Worm (Caenorhabditis elegans) whole organism, mixed stage, embryonic: ENCODE results near the gene Y45G5AM.4.

Source experiments
- ceh-43 ChIP-seq: fragments of 200-800 bp; sonication (Bioruptor generic); optimal IDR thresholded peaks from 2 replicates; lab custom pipeline; 2018; ENCODE audit warnings: mild to moderate bottlenecking, missing genetic modification characterization, moderate library complexity, missing compliant biosample characterization
- flh-1 ChIP-seq: fragments of 200-800 bp; sonication (Bioruptor generic); optimal IDR thresholded peaks from 2 replicates; lab custom pipeline; 2018; ENCODE audit warnings: mild to moderate bottlenecking, missing genetic modification characterization, moderate library complexity, missing compliant biosample characterization
- hlh-1 ChIP-seq: fragments of 150-350 bp; optimal IDR thresholded peaks from 2 replicates; lab custom pipeline; 2014; ENCODE audit warnings: missing biosample characterization, missing genetic modification reagents, missing genetic modification characterization
- lin-32 ChIP-seq: fragments of 200-800 bp; sonication (Bioruptor generic); optimal IDR thresholded peaks from 2 replicates; lab custom pipeline; 2018; ENCODE audit warnings: mild to moderate bottlenecking, missing genetic modification characterization, missing compliant biosample characterization
- nhr-237 ChIP-seq: fragments of 150-350 bp; optimal IDR thresholded peaks from 2 replicates; lab custom pipeline; 2014; ENCODE audit warnings: missing biosample characterization, missing genetic modification characterization
- sem-2 ChIP-seq: fragments of 200-800 bp; sonication (Bioruptor generic); optimal IDR thresholded peaks from 2 replicates; lab custom pipeline; 2018; ENCODE audit warnings: mild to moderate bottlenecking, missing genetic modification characterization, missing compliant biosample characterization
- tbx-8 ChIP-seq: fragments of 200-800 bp; sonication (Bioruptor generic); optimal IDR thresholded peaks from 2 replicates; lab custom pipeline; 2018; ENCODE audit warnings: mild to moderate bottlenecking, missing genetic modification characterization, moderate library complexity, missing compliant biosample characterization
- unc-62 ChIP-seq: fragments of 150-350 bp; optimal IDR thresholded peaks from 2 replicates; lab custom pipeline; 2014; ENCODE audit warnings: missing biosample characterization, missing genetic modification reagents, missing genetic modification characterization
- ztf-11 ChIP-seq: fragments of 150-350 bp; optimal IDR thresholded peaks from 2 replicates; lab custom pipeline; 2014; ENCODE audit warnings: missing biosample characterization, missing genetic modification characterization

- TF ChIP-seq sem-2 (GFP tag; lab: Kevin White, UChicago) = no peak
- no peak for TF ChIP-seq ztf-11 (tag; lab: Kevin White, UChicago)
- no peak for TF ChIP-seq lin-32 (GFP tag; lab: Kevin White, UChicago)
- TF ChIP-seq unc-62 (GFP tag; lab: Kevin White, UChicago) = no peak
- no peak for TF ChIP-seq hlh-1 (tag; lab: Kevin White, UChicago)
- no peak for TF ChIP-seq ceh-43 (GFP tag; lab: Kevin White, UChicago)
- TF ChIP-seq flh-1 (GFP tag; lab: Kevin White, UChicago) = no peak
- no peak for TF ChIP-seq nhr-237
- no peak for TF ChIP-seq tbx-8 (GFP tag; lab: Kevin White, UChicago)
Observed at ce11 chrV:4122415-4122814, 40.6 kb upstream of the Y45G5AM.4 start, which contains the start of gene phat-5.
